Fruit fly (Drosophila melanogaster) whole organism, embryonic: ENCODE data around the gene CG13258.
A peak's percentile ranks its signal among the peaks of the same experiment; 100 is the strongest.

Experiments used
- Atf6 ChIP-seq: fragments of 200-800 bp; sonication (Bioruptor generic); IDR thresholded peaks from 2 replicates; pipeline ENCODE4 v1.3.6; 2022; ENCODE audit warnings: missing biosample characterization, missing genetic modification characterization
- BEAF-32 ChIP-seq: fragments of 200-800 bp; sonication (Bioruptor generic); optimal IDR thresholded peaks from 3 replicates; lab custom pipeline; 2017; ENCODE audit warnings: missing biosample characterization, missing genetic modification characterization, mild to moderate bottlenecking, moderate library complexity, missing genetic modification reagents
- Blimp-1 ChIP-seq: fragments of 200-800 bp; sonication (Bioruptor generic); optimal IDR thresholded peaks from 3 replicates; lab custom pipeline; 2018; ENCODE audit warnings: missing biosample characterization, missing genetic modification characterization, mild to moderate bottlenecking, moderate library complexity, missing genetic modification reagents
- CG12299 ChIP-seq: fragments of 200-800 bp; sonication (Bioruptor generic); optimal IDR thresholded peaks from 2 replicates; lab custom pipeline; 2018; ENCODE audit warnings: missing biosample characterization, mild to moderate bottlenecking, missing genetic modification characterization
- CG13123 ChIP-seq: fragments of 200-800 bp; sonication (Bioruptor generic); optimal IDR thresholded peaks from 2 replicates; lab custom pipeline; 2016; ENCODE audit warnings: missing biosample characterization, missing genetic modification characterization
- CG13296 ChIP-seq: fragments of 200-800 bp; sonication (Bioruptor generic); optimal IDR thresholded peaks from 3 replicates; lab custom pipeline; 2018; ENCODE audit warnings: missing biosample characterization, mild to moderate bottlenecking, missing genetic modification characterization
- CG13624 ChIP-seq: fragments of 200-800 bp; sonication (Bioruptor generic); optimal IDR thresholded peaks from 2 replicates; lab custom pipeline; 2016; ENCODE audit warnings: missing biosample characterization, missing genetic modification characterization
- CG13894 ChIP-seq: fragments of 200-800 bp; sonication (Bioruptor generic); optimal IDR thresholded peaks from 3 replicates; lab custom pipeline; 2018; ENCODE audit warnings: missing biosample characterization, mild to moderate bottlenecking, missing genetic modification characterization, moderate library complexity
- CG14050 ChIP-seq: fragments of 200-800 bp; sonication (Bioruptor generic); IDR thresholded peaks from 3 replicates; pipeline ENCODE4 v1.3.6; 2022; ENCODE audit warnings: missing biosample characterization, missing genetic modification characterization
- CG14860 ChIP-seq: fragments of 200-800 bp; sonication (Bioruptor generic); IDR thresholded peaks from 3 replicates; pipeline ENCODE4 v1.3.6; 2022; ENCODE audit warnings: missing biosample characterization, missing genetic modification characterization; ENCODE audit not compliant: partially characterized antibody
- CG17385 ChIP-seq: fragments of 200-800 bp; sonication (Bioruptor generic); optimal IDR thresholded peaks from 3 replicates; lab custom pipeline; 2018; ENCODE audit warnings: missing biosample characterization, mild to moderate bottlenecking, missing genetic modification characterization
- CG2889 ChIP-seq: fragments of 200-800 bp; sonication (Bioruptor generic); IDR thresholded peaks from 3 replicates; pipeline ENCODE4 v1.3.6; 2022; ENCODE audit warnings: missing biosample characterization, missing genetic modification characterization
- CG31224 ChIP-seq: fragments of 200-800 bp; sonication (Bioruptor generic); IDR thresholded peaks from 2 replicates; pipeline ENCODE4 v1.3.6; 2022; ENCODE audit warnings: missing biosample characterization, missing genetic modification characterization
- CG31388 ChIP-seq: fragments of 200-800 bp; sonication (Bioruptor generic); optimal IDR thresholded peaks from 2 replicates; lab custom pipeline; 2016; ENCODE audit warnings: missing biosample characterization, missing genetic modification characterization
- CG34376 ChIP-seq: fragments of 200-800 bp; sonication (Bioruptor generic); optimal IDR thresholded peaks from 2 replicates; lab custom pipeline; 2018; ENCODE audit warnings: missing biosample characterization, mild to moderate bottlenecking, missing genetic modification characterization
- CG4282 ChIP-seq: fragments of 200-800 bp; sonication (Bioruptor generic); optimal IDR thresholded peaks from 2 replicates; lab custom pipeline; 2016; ENCODE audit warnings: missing biosample characterization, missing genetic modification characterization
- CG6689 ChIP-seq: fragments of 200-800 bp; sonication (Bioruptor generic); IDR thresholded peaks from 2 replicates; pipeline ENCODE4 v1.3.6; 2022; ENCODE audit warnings: missing biosample characterization, missing genetic modification characterization
- CG6765 ChIP-seq: fragments of 200-800 bp; sonication (Bioruptor generic); optimal IDR thresholded peaks from 3 replicates; lab custom pipeline; 2017; ENCODE audit warnings: missing biosample characterization, mild to moderate bottlenecking, missing genetic modification characterization
- Chrac-16 ChIP-seq: fragments of 200-800 bp; sonication (Bioruptor generic); optimal IDR thresholded peaks from 3 replicates; lab custom pipeline; 2016; ENCODE audit warnings: missing biosample characterization, missing genetic modification characterization
- E2f1 ChIP-seq: fragments of 200-800 bp; sonication (Bioruptor generic); IDR thresholded peaks from 2 replicates; pipeline ENCODE4 v1.3.6; 2022; ENCODE audit warnings: missing biosample characterization, missing genetic modification characterization
- Hey ChIP-seq: fragments of 200-800 bp; sonication (Bioruptor generic); optimal IDR thresholded peaks from 3 replicates; lab custom pipeline; 2018; ENCODE audit warnings: missing biosample characterization, mild to moderate bottlenecking, missing genetic modification characterization
- Hmr ChIP-seq: fragments of 200-800 bp; sonication (Bioruptor generic); optimal IDR thresholded peaks from 3 replicates; lab custom pipeline; 2017; ENCODE audit warnings: mild to moderate bottlenecking, missing biosample characterization, missing genetic modification reagents, missing genetic modification characterization
- Meics ChIP-seq: fragments of 200-800 bp; sonication (Bioruptor generic); optimal IDR thresholded peaks from 2 replicates; lab custom pipeline; 2017; ENCODE audit warnings: missing biosample characterization, mild to moderate bottlenecking, missing genetic modification characterization
- Sry-β ChIP-seq: fragments of 200-800 bp; sonication (Bioruptor generic); optimal IDR thresholded peaks from 2 replicates; lab custom pipeline; 2018; ENCODE audit warnings: missing biosample characterization, mild to moderate bottlenecking, missing genetic modification characterization, moderate library complexity
- YL-1 ChIP-seq: fragments of 200-800 bp; sonication (Bioruptor generic); optimal IDR thresholded peaks from 3 replicates; lab custom pipeline; 2017; ENCODE audit warnings: missing biosample characterization, mild to moderate bottlenecking, missing genetic modification characterization
- al ChIP-seq: fragments of 200-800 bp; sonication (Bioruptor generic); IDR thresholded peaks from 2 replicates; pipeline ENCODE4 v1.3.6; 2022; ENCODE audit warnings: missing biosample characterization, missing genetic modification characterization
- ase ChIP-seq: fragments of 200-800 bp; sonication (Bioruptor generic); IDR thresholded peaks from 3 replicates; pipeline ENCODE4 v1.3.6; 2022; ENCODE audit warnings: missing biosample characterization, missing genetic modification characterization
- ash1 ChIP-seq: fragments of 200-800 bp; sonication (Bioruptor generic); optimal IDR thresholded peaks from 2 replicates; lab custom pipeline; 2018; ENCODE audit warnings: missing biosample characterization, mild to moderate bottlenecking, missing genetic modification characterization
- cad ChIP-seq: fragments of >200 bp; optimal IDR thresholded peaks from 2 replicates; lab custom pipeline; 2017; ENCODE audit warnings: missing biosample characterization, missing genetic modification characterization
- cwo ChIP-seq: fragments of 200-800 bp; sonication (Bioruptor generic); optimal IDR thresholded peaks from 3 replicates; lab custom pipeline; 2017; ENCODE audit warnings: missing biosample characterization, missing genetic modification characterization, mild to moderate bottlenecking, moderate library complexity, missing genetic modification reagents
- dm ChIP-seq: fragments of 200-800 bp; sonication (Bioruptor generic); optimal IDR thresholded peaks from 3 replicates; lab custom pipeline; 2016; ENCODE audit warnings: missing biosample characterization, missing genetic modification characterization
- fru ChIP-seq: fragments of >200 bp; optimal IDR thresholded peaks from 2 replicates; lab custom pipeline; 2017
- gce ChIP-seq: fragments of 200-800 bp; sonication (Bioruptor generic); IDR thresholded peaks from 3 replicates; pipeline ENCODE4 v1.3.6; 2022; ENCODE audit warnings: missing biosample characterization, missing genetic modification characterization
- grn ChIP-seq: fragments of 200-800 bp; sonication (Bioruptor generic); optimal IDR thresholded peaks from 3 replicates; lab custom pipeline; 2017; ENCODE audit warnings: missing biosample characterization, missing genetic modification characterization
- gsb ChIP-seq: fragments of 200-800 bp; sonication (Bioruptor generic); IDR thresholded peaks from 2 replicates; pipeline ENCODE4 v1.3.6; 2022; ENCODE audit warnings: missing biosample characterization, missing genetic modification characterization
- hkb ChIP-seq, 2 experiments: fragments of 200-800 bp in 1 of 2; fragments of >200 bp in 1 of 2; sonication (Bioruptor generic) in 1 of 2; IDR thresholded peaks in 1 of 2; optimal IDR thresholded peaks in 1 of 2; 2 replicates each; pipeline versions ENCODE4 v1.3.6 to Lab custom; 2017 to 2022; ENCODE audit warnings: missing biosample characterization in 1 of 2, missing genetic modification characterization in 1 of 2
- kay ChIP-seq: fragments of 200-800 bp; sonication (Bioruptor generic); optimal IDR thresholded peaks from 2 replicates; lab custom pipeline; 2016; ENCODE audit warnings: missing biosample characterization, missing genetic modification characterization
- lab ChIP-seq: fragments of 200-800 bp; sonication (Bioruptor generic); optimal IDR thresholded peaks from 3 replicates; lab custom pipeline; 2017; ENCODE audit warnings: missing biosample characterization, missing genetic modification characterization, mild to moderate bottlenecking, moderate library complexity, missing genetic modification reagents
- nerfin-2 ChIP-seq: fragments of 200-800 bp; sonication (Bioruptor generic); IDR thresholded peaks from 2 replicates; pipeline ENCODE4 v1.3.6; 2022; ENCODE audit warnings: missing biosample characterization, missing genetic modification characterization; ENCODE audit not compliant: partially characterized antibody
- p53 ChIP-seq: fragments of 200-800 bp; sonication (Bioruptor generic); optimal IDR thresholded peaks from 2 replicates; lab custom pipeline; 2016; ENCODE audit warnings: missing biosample characterization, missing genetic modification characterization
- rib ChIP-seq: fragments of 200-800 bp; sonication (Bioruptor generic); IDR thresholded peaks from 2 replicates; pipeline ENCODE4 v1.3.6; 2022; ENCODE audit warnings: missing biosample characterization, missing genetic modification characterization
- so ChIP-seq: fragments of 200-800 bp; sonication (Bioruptor generic); IDR thresholded peaks from 3 replicates; pipeline ENCODE4 v1.3.6; 2022; ENCODE audit warnings: missing biosample characterization, missing genetic modification characterization
- sqz ChIP-seq: fragments of 200-800 bp; sonication (Bioruptor generic); optimal IDR thresholded peaks from 3 replicates; lab custom pipeline; 2018; ENCODE audit warnings: missing biosample characterization, mild to moderate bottlenecking, missing genetic modification characterization
- sr ChIP-seq: fragments of 200-800 bp; sonication (Bioruptor generic); IDR thresholded peaks from 3 replicates; pipeline ENCODE4 v1.3.6; 2022; ENCODE audit warnings: missing biosample characterization, missing genetic modification characterization
- unpg ChIP-seq: fragments of 200-800 bp; sonication (Bioruptor generic); optimal IDR thresholded peaks from 3 replicates; lab custom pipeline; 2018; ENCODE audit warnings: missing biosample characterization, mild to moderate bottlenecking, missing genetic modification characterization, moderate library complexity
- vfl ChIP-seq: fragments of 200-800 bp; sonication (Bioruptor generic); optimal IDR thresholded peaks from 2 replicates; lab custom pipeline; 2016; ENCODE audit warnings: missing biosample characterization, missing genetic modification characterization
- vvl ChIP-seq: fragments of 200-800 bp; sonication (Bioruptor generic); IDR thresholded peaks from 2 replicates; pipeline ENCODE4 v1.3.6; 2022; ENCODE audit warnings: missing biosample characterization, missing genetic modification characterization
- yki ChIP-seq: fragments of >200 bp; optimal IDR thresholded peaks from 3 replicates; lab custom pipeline; 2018
- zen ChIP-seq: fragments of 200-800 bp; sonication (Bioruptor generic); optimal IDR thresholded peaks from 3 replicates; lab custom pipeline; 2018; ENCODE audit warnings: missing biosample characterization, mild to moderate bottlenecking, missing genetic modification characterization, moderate library complexity

CG13258 gene

DNA sequence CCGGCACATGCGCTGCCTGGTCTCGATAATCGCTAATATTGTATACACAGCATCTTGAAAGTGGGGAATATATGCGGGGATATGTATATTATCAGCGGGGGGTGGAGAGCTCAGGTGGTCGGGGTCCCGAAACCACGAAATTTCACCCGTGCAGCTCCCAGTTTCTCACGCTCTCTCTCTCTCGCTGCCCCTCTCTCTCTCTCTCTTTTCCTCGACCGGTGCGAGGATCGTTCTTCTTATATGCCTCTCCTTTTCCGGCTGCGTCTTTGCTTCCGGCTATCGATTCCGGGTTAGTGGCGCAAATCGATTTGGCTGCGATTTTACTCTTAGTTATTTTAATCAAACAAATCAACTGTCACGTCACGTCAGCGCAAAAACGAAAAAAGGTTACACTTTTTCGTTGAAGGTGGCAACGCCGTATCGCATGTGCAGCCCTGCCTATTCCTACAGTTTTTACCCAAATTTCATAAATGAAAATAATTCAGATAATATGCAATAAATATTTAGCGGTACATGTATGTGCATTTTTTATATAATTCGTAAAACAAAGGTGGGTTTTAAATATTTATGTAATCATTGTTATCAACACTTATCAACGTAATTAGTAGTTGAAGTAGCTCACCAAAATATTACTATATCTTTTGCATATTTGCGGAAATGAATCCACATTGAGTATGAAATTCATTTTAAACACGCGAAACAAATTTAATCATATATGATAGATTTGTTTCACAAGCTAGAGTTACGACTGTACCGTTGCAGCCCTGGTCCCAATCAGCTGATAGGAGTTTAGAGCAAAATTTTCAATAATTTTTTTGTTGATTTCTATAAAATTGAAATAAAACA, 6.9 kb upstream of the CG13258 start, which contains the start of the genes heix and CG17328 (continued):
- TF ChIP-seq unpg (GFP tag; lab: Kevin White, UChicago), result peak; percentile 68
- TF ChIP-seq Hey (tag; lab: Kevin White, UChicago), result no peak
- TF ChIP-seq CG14050 (GFP tag; lab: Robert Waterston, UW), result peak; percentile 54
- TF ChIP-seq CG12299 (tag; lab: Kevin White, UChicago), result peak; percentile 54
- TF ChIP-seq YL-1, result peak; percentile 85
- no peak for TF ChIP-seq sqz (GFP tag; lab: Kevin White, UChicago)
- peak; percentile 32 for TF ChIP-seq CG13894 (tag; lab: Kevin White, UChicago)
- peak; percentile 6 for TF ChIP-seq CG31388 (GFP tag; lab: Kevin White, UChicago)
- no peak for TF ChIP-seq vfl (GFP tag; lab: Kevin White, UChicago)
- no peak for TF ChIP-seq ash1 (GFP tag; lab: Kevin White, UChicago)
- peak; percentile 73 for TF ChIP-seq vvl (GFP tag; lab: Robert Waterston, UW)
- TF ChIP-seq CG4282 (GFP tag; lab: Kevin White, UChicago), result no peak
- no peak for TF ChIP-seq cad (GFP tag; lab: Kevin White, UChicago)
- TF ChIP-seq Meics, result peak; percentile 73
- no peak; the same call in 1 of the 3 replicates for TF ChIP-seq ase (GFP tag; lab: Robert Waterston, UW)
- no peak for TF ChIP-seq grn (GFP tag; lab: Kevin White, UChicago)
- TF ChIP-seq gsb (GFP tag; lab: Robert Waterston, UW), result no peak
- peak; percentile 7 for TF ChIP-seq CG13123 (GFP tag; lab: Kevin White, UChicago)
- peak; percentile 60 for TF ChIP-seq CG13624 (GFP tag; lab: Kevin White, UChicago)
- TF ChIP-seq fru (lab: Kevin White, UChicago), result no peak
- no peak for TF ChIP-seq gce (GFP tag; lab: Robert Waterston, UW)
- TF ChIP-seq CG14860 (GFP tag; lab: Robert Waterston, UW), result no peak
- peak; percentile 65 for TF ChIP-seq CG6689 (GFP tag; lab: Robert Waterston, UW)
- no peak for TF ChIP-seq Sry-β (GFP tag; lab: Kevin White, UChicago)
- TF ChIP-seq CG17385, result peak; percentile 58
- TF ChIP-seq hkb (optimal IDR thresholded peaks at IDR 0.05; lab: Kevin White, UChicago), result peak; percentile 4
- peak; percentile 37; the same call in 1 of the 2 replicates for TF ChIP-seq hkb (GFP tag; IDR thresholded peaks at IDR 0.05; lab: Robert Waterston, UW)
- TF ChIP-seq CG6765 (GFP tag; lab: Kevin White, UChicago), result no peak
- TF ChIP-seq Hmr, result no peak
- TF ChIP-seq E2f1, result peak; percentile 70
- peak; percentile 69 for TF ChIP-seq al (GFP tag; lab: Robert Waterston, UW)
- TF ChIP-seq nerfin-2 (GFP tag; lab: Robert Waterston, UW), result no peak
- peak; percentile 61 for TF ChIP-seq CG34376 (GFP tag; lab: Kevin White, UChicago)
- no peak for TF ChIP-seq CG2889
- TF ChIP-seq p53, result no peak
- peak; percentile 73 for TF ChIP-seq CG13296
- TF ChIP-seq Atf6 (GFP tag; lab: Robert Waterston, UW), result peak; percentile 43; the same call in 1 of the 2 replicates
- no peak for TF ChIP-seq yki (lab: Kevin White, UChicago)
- TF ChIP-seq zen (tag; lab: Kevin White, UChicago), result peak; percentile 54
- TF ChIP-seq cwo, result no peak
- no peak for TF ChIP-seq sr
- TF ChIP-seq so (GFP tag; lab: Robert Waterston, UW), result no peak
- TF ChIP-seq Blimp-1 (GFP tag; lab: Kevin White, UChicago), result peak; percentile 50
- peak; percentile 58 for TF ChIP-seq BEAF-32 (GFP tag; lab: Kevin White, UChicago)
- TF ChIP-seq lab (GFP tag; lab: Kevin White, UChicago), result no peak
- TF ChIP-seq dm (GFP tag; lab: Kevin White, UChicago), result peak; percentile 26
- TF ChIP-seq CG31224 (GFP tag; lab: Robert Waterston, UW), result peak; percentile 44; the same call in 1 of the 2 replicates
- TF ChIP-seq kay (GFP tag; lab: Kevin White, UChicago), result peak; percentile 34
- 0 out of 2 replicates have a peak, but pooled peaks have one; percentile 36 for TF ChIP-seq rib (GFP tag; lab: Robert Waterston, UW)
- peak; percentile 81 for TF ChIP-seq Chrac-16 (GFP tag; lab: Kevin White, UChicago)
